Fruit fly (Drosophila melanogaster): Measurements from ENCODE around the gene CG11444.

The CG11444 gene

DNA sequence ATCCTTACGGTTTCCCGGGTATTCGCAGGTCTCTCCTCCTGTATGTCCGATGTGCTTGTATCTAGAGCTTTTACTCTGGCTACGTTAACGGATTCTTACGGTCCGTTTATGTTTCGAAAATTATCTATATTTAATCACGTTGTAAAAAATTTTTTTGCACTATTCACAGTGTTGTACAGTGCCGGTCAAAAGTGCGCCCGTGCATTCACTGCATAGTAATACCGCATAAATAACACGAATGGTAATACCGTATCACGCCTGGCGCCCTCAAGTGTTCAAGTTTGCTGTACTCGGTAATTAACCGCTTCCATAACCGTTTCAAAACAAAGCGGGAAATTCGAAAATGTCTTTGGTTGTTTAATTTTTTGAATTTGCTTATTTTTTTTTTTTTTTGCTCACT lies at the start of gene CG11444:
CG11444 (minus strand) TSS at position 400 of the 400 bp plus-strand sequence.
- TF ChIP-seq insv (optimal IDR thresholded peaks at IDR 0.05) (no peak), h (optimal IDR thresholded peaks at IDR 0.05) (no peak)

DNA sequence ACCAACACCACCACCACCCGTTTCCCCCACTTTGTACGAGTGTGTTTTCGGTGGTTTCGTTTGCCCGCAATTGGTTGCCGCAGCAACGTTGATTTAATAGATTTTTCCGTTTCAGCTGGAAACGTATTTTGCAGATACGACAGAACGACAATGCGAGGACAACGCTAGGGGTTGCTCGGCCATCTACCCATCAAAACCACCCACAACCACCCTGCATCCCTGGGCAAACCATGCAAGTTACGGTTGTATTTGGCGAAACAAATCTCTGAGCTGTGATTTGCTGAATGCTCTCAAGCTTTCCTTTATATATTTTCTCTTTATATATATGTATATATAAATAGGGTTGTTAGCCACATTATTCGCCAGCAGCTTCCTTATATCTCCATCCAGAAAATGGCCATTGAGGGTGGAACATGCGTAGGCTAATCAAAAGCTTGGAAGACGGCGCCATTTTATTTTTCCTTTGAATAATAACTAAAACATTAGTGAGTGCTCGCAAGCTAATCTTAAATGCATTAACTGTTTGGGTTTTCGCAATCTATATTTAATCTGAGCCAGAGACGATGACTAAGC lies 45.8 kb upstream of the CG11444 start:
- no peak for TF ChIP-seq h (optimal IDR thresholded peaks at IDR 0.05)
- no peak for TF ChIP-seq Myc (optimal IDR thresholded peaks at IDR 0.05)
- TF ChIP-seq insv (optimal IDR thresholded peaks at IDR 0.05): no peak
- no peak for TF ChIP-seq psq (optimal IDR thresholded peaks at IDR 0.05)
- TF ChIP-seq ttk (optimal IDR thresholded peaks at IDR 0.05): no peak
- TF ChIP-seq Sin3A (optimal IDR thresholded peaks at IDR 0.05): no peak

DNA sequence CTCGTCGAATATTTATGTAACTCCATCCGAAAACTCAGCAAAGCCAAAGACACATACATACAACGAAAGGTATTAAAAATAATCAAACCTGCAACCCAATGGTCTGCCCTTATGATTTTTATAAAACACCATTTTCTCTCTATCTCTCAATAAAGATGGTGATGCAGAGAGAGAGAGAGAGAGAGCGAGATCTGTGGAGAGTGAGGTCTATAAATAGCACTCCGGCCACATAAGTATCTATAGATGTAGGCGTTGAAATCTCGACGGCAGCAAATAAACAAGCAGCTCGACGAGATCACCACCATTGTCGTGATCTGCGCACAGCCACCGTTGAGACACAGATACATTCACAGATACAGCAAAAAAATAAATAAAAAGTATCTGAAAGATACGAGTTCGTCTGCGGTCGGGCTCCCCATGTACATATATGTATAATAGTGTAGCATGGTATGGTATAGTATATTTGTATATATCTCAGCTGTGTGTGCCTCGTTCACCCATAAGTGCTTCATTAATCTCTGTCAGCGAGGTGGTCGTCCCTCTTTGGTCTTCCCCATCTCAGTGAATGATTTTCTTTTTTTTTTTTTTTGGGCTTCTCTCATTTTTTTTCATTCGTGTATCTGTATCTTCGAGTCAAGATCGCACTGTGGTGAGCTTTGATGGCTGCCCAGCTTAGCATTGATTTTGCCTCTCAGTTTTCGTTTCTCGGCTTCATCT lies 42.4 kb upstream of the CG11444 start:
- TF ChIP-seq Myc (optimal IDR thresholded peaks at IDR 0.05): no peak
- no peak for TF ChIP-seq insv (optimal IDR thresholded peaks at IDR 0.05)
- TF ChIP-seq h (optimal IDR thresholded peaks at IDR 0.05): no peak
- no peak for TF ChIP-seq psq (optimal IDR thresholded peaks at IDR 0.05)
- TF ChIP-seq Sin3A (optimal IDR thresholded peaks at IDR 0.05): no peak

DNA sequence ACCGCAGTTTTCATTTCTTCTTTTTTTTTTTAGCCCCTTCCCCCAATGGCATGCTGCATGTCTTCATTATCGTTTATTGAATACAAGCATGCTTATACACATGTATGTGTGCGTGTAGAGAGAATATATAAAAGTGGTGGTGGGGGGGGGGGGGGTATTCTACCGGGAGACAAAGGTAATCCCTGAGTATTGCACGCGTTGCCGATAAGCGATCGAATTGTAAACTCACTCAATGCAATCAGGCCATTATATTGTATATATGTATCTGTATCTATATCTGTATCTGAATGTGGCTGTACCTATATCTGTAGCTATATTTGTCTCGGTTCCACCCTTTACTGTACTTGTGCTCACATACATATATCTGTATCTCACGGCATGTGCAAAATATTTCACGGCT lies 38.1 kb upstream of the CG11444 start:
- TF ChIP-seq insv (optimal IDR thresholded peaks at IDR 0.05): no peak

DNA sequence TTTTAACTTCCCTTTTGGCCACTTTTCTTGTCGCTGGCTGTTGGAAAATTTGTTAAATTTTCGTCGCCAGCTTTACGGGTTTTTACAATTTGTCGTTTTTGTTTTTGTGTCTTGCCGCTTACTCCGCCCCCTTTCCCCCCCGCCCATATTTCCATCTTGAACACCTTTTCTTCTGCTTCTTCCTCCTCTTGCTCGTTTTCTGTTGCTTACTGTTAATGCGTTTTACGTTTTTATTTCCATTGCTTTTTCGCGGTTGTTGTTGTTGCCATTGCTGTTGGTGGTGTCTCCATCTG lies 36.5 kb upstream of the CG11444 start:
- TF ChIP-seq psq (optimal IDR thresholded peaks at IDR 0.05) (no peak), Myc (optimal IDR thresholded peaks at IDR 0.05) (no peak), Sin3A (optimal IDR thresholded peaks at IDR 0.05) (no peak), insv (optimal IDR thresholded peaks at IDR 0.05) (no peak), ttk (optimal IDR thresholded peaks at IDR 0.05) (no peak), h (optimal IDR thresholded peaks at IDR 0.05) (no peak)

- no peak for TF ChIP-seq insv (optimal IDR thresholded peaks at IDR 0.05)
- TF ChIP-seq ttk (optimal IDR thresholded peaks at IDR 0.05): no peak
- TF ChIP-seq Sin3A (optimal IDR thresholded peaks at IDR 0.05): no peak
Measured at dm6 chrX:4589951-4590771, 36.0 kb upstream of the CG11444 start.

- no peak for TF ChIP-seq Sin3A (optimal IDR thresholded peaks at IDR 0.05)
- TF ChIP-seq h (optimal IDR thresholded peaks at IDR 0.05): no peak
- TF ChIP-seq insv (optimal IDR thresholded peaks at IDR 0.05): no peak
- no peak for TF ChIP-seq psq (optimal IDR thresholded peaks at IDR 0.05)
- no peak for TF ChIP-seq ttk (optimal IDR thresholded peaks at IDR 0.05)
- no peak for TF ChIP-seq Myc (optimal IDR thresholded peaks at IDR 0.05)
Measured at dm6 chrX:4588981-4589380, 34.8 kb upstream of the CG11444 start.

DNA sequence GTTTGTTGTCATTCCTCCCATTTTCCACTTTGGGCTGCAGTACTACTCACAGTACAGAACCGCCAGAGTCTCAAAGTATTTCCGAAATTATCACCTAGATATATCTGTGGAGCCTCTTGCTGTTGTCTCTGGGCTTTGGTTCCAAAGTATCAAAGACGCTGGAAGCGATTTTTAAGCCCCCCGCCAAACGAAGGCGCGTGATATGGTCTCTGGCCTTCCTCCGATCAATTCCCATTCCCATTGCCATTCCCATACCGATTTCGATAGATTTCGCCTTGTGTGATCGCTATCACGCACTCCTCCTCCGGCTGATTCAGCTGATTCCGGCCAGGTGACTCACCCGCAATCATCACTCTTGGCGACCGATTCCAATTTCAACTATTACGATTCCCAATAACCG lies 33.4 kb upstream of the CG11444 start:
- TF ChIP-seq h (optimal IDR thresholded peaks at IDR 0.05): no peak
- no peak for TF ChIP-seq Myc (optimal IDR thresholded peaks at IDR 0.05)
- no peak for TF ChIP-seq ttk (optimal IDR thresholded peaks at IDR 0.05)
- no peak for TF ChIP-seq Sin3A (optimal IDR thresholded peaks at IDR 0.05)
- TF ChIP-seq psq (optimal IDR thresholded peaks at IDR 0.05): no peak
- no peak for TF ChIP-seq insv (optimal IDR thresholded peaks at IDR 0.05)

dm6 chrX:4582422-4582821 lies 28.2 kb upstream of the CG11444 start:
- no peak for TF ChIP-seq ttk (optimal IDR thresholded peaks at IDR 0.05)
- no peak for TF ChIP-seq psq (optimal IDR thresholded peaks at IDR 0.05)
- TF ChIP-seq Sin3A (optimal IDR thresholded peaks at IDR 0.05): no peak
- no peak for TF ChIP-seq insv (optimal IDR thresholded peaks at IDR 0.05)
- TF ChIP-seq h (optimal IDR thresholded peaks at IDR 0.05): no peak

DNA sequence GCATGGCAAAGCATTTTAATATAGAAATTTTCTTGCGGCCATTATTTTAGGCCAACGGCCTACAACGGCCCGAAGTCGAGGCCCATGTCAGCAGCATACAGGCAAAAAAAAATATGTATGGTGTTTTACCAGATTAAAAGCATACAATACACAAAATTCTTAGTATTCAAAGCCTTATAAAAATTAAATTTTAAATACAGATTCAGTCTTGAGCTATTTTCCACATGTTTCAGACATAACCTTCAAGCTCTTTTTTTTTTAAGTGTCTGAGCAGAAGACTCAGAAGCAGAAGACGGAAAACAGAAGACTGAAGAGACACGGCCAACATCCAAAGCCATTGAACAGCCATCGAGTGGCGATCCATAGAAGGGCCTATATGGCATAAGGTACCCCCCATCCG lies 27.6 kb upstream of the CG11444 start:
- no peak for TF ChIP-seq h (optimal IDR thresholded peaks at IDR 0.05)
- TF ChIP-seq Myc (optimal IDR thresholded peaks at IDR 0.05): no peak
- TF ChIP-seq Sin3A (optimal IDR thresholded peaks at IDR 0.05): no peak
- TF ChIP-seq insv (optimal IDR thresholded peaks at IDR 0.05): no peak
- no peak for TF ChIP-seq ttk (optimal IDR thresholded peaks at IDR 0.05)
- no peak for TF ChIP-seq psq (optimal IDR thresholded peaks at IDR 0.05)

dm6 chrX:4573971-4574370 lies 19.8 kb upstream of the CG11444 start:
- TF ChIP-seq psq (optimal IDR thresholded peaks at IDR 0.05): no peak
- TF ChIP-seq h (optimal IDR thresholded peaks at IDR 0.05): no peak
- TF ChIP-seq ttk (optimal IDR thresholded peaks at IDR 0.05): no peak
- no peak for TF ChIP-seq Myc (optimal IDR thresholded peaks at IDR 0.05)
- no peak for TF ChIP-seq insv (optimal IDR thresholded peaks at IDR 0.05)
- no peak for TF ChIP-seq Sin3A (optimal IDR thresholded peaks at IDR 0.05)

DNA sequence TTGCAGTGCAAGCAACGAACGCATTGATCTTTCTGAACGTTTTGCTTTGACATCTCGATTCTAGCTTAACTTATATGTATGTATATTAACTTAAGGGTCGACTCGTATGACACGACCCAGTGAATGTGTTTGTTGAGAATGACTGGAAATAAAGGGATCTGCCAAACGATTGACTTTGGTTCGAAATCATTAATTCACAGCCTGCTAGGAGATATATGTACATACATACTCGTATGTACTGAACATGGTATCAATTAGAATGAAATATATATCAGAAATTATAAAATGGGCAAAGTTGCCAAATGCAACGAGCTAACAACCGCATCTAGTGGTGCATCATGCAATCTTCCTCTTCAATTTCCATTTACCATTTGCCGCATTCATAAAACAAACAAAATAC lies 17.6 kb upstream of the CG11444 start, which contains the start of gene CG12684:
CG12684 (minus strand) TSS at position 101 of the 400 bp plus-strand sequence.
- TF ChIP-seq psq (optimal IDR thresholded peaks at IDR 0.05): no peak
- TF ChIP-seq ttk (optimal IDR thresholded peaks at IDR 0.05): no peak
- TF ChIP-seq h (optimal IDR thresholded peaks at IDR 0.05): no peak
- no peak for TF ChIP-seq Sin3A (optimal IDR thresholded peaks at IDR 0.05)
- TF ChIP-seq insv (optimal IDR thresholded peaks at IDR 0.05): no peak
- TF ChIP-seq Myc (optimal IDR thresholded peaks at IDR 0.05): no peak

- TF ChIP-seq h (optimal IDR thresholded peaks at IDR 0.05) (no peak), ttk (optimal IDR thresholded peaks at IDR 0.05) (no peak), insv (optimal IDR thresholded peaks at IDR 0.05) (no peak)
Measured at dm6 chrX:4564962-4565361, 10.8 kb upstream of the CG11444 start.
